Worm (Caenorhabditis elegans): ENCODE measurements around the gene B0457.2.

ce11 chrII:8890530-8890929 is 35.8 kb downstream of the B0457.2 start:
- TF ChIP-seq unc-62 (GFP tag; optimal IDR thresholded peaks at IDR 0.05 in 1 of 2) (no peak), unc-62 (tag; optimal IDR thresholded peaks at IDR 0.05) (no peak), ztf-7 (tag; optimal IDR thresholded peaks at IDR 0.05) (no peak), tra-1 (GFP tag; IDR thresholded peaks at IDR 0.05) (no peak), lin-13 (GFP tag; optimal IDR thresholded peaks at IDR 0.05) (no peak), zip-2 (tag; optimal IDR thresholded peaks at IDR 0.05) (no peak), ztf-11 (tag; optimal IDR thresholded peaks at IDR 0.05) (no peak), ceh-44 (GFP tag; IDR thresholded peaks at IDR 0.05) (no peak), D1046.2 (GFP tag; IDR thresholded peaks at IDR 0.05) (no peak), Y105C5A.15 (GFP tag; IDR thresholded peaks at IDR 0.05) (no peak), daf-12 (tag; optimal IDR thresholded peaks at IDR 0.05) (no peak), nhr-76 (tag; optimal IDR thresholded peaks at IDR 0.05) (no peak)
